Fruit fly (Drosophila melanogaster): ENCODE results near the gene CG12983.
A peak's percentile ranks its signal among the peaks of the same experiment; 100 is the strongest.

Gene CG12983

dm6 chr3L:20921859-20922258, 44.7 kb downstream of the CG12983 start (continued):
- TF ChIP-seq ap (GFP tag; IDR thresholded peaks at IDR 0.05) (no peak), CG8478 (optimal IDR thresholded peaks at IDR 0.05) (no peak), ham (GFP tag; IDR thresholded peaks at IDR 0.05) (no peak), Xbp1 (GFP tag; optimal IDR thresholded peaks at IDR 0.05) (peak; percentile 16), sug (tag; optimal IDR thresholded peaks at IDR 0.05) (no peak), lilli (GFP tag; optimal IDR thresholded peaks at IDR 0.05) (peak; percentile 18), Jarid2 (GFP tag; optimal IDR thresholded peaks at IDR 0.05) (no peak), hb (GFP tag; IDR thresholded peaks at IDR 0.05; ENCODE audit: partially characterized antibody) (no peak), Oli (tag; optimal IDR thresholded peaks at IDR 0.05) (peak; percentile 38), cato (GFP tag; optimal IDR thresholded peaks at IDR 0.05; ENCODE audit: borderline replicate concordance) (no peak), MTF-1 (GFP tag; optimal IDR thresholded peaks at IDR 0.05; ENCODE audit: borderline replicate concordance) (no peak), CHES-1-like (GFP tag; optimal IDR thresholded peaks at IDR 0.05) (no peak), CG4404 (GFP tag; IDR thresholded peaks at IDR 0.05) (no peak), Neu2 (GFP tag; optimal IDR thresholded peaks at IDR 0.05; ENCODE audit: borderline replicate concordance) (no peak), CG3995 (GFP tag; optimal IDR thresholded peaks at IDR 0.05) (no peak), Dad (GFP tag; optimal IDR thresholded peaks at IDR 0.05) (no peak), CG4854 (GFP tag; optimal IDR thresholded peaks at IDR 0.05) (no peak), Sry-β (GFP tag; optimal IDR thresholded peaks at IDR 0.05) (no peak), HHEX (GFP tag; optimal IDR thresholded peaks at IDR 0.05) (no peak), sob (GFP tag; IDR thresholded peaks at IDR 0.05) (no peak), CG9876 (GFP tag; optimal IDR thresholded peaks at IDR 0.05) (no peak), CG31441 (GFP tag; IDR thresholded peaks at IDR 0.05) (0 out of 2 replicates have a peak, but pooled peaks have one; percentile 21), dmrt99B (tag; optimal IDR thresholded peaks at IDR 0.05) (no peak), gt (GFP tag; IDR thresholded peaks at IDR 0.05) (no peak), wor (GFP tag; IDR thresholded peaks at IDR 0.05) (no peak), BtbVII (GFP tag; optimal IDR thresholded peaks at IDR 0.05) (no peak), CG13123 (GFP tag; optimal IDR thresholded peaks at IDR 0.05) (no peak), Drgx (GFP tag; IDR thresholded peaks at IDR 0.05) (no peak), tup (GFP tag; optimal IDR thresholded peaks at IDR 0.05) (no peak), Dref (GFP tag; IDR thresholded peaks at IDR 0.05) (no peak), zfh2 (GFP tag; optimal IDR thresholded peaks at IDR 0.05) (no peak), Rfx (GFP tag; IDR thresholded peaks at IDR 0.05) (no peak), NfI (GFP tag; optimal IDR thresholded peaks at IDR 0.05) (peak; percentile 19), tio (GFP tag; optimal IDR thresholded peaks at IDR 0.05) (no peak), slbo (GFP tag; IDR thresholded peaks at IDR 0.05) (peak; percentile 32), nerfin-2 (GFP tag; IDR thresholded peaks at IDR 0.05; ENCODE audit: partially characterized antibody) (no peak), ranshi (GFP tag; IDR thresholded peaks at IDR 0.05) (no peak), phol (tag; optimal IDR thresholded peaks at IDR 0.05) (peak; percentile 41), CG15269 (tag; optimal IDR thresholded peaks at IDR 0.05) (no peak), unpg (GFP tag; optimal IDR thresholded peaks at IDR 0.05) (peak; percentile 3), fd96Cb (tag; optimal IDR thresholded peaks at IDR 0.05) (peak; percentile 25), MBD-R2 (GFP tag; IDR thresholded peaks at IDR 0.05) (no peak), Poxn (GFP tag; IDR thresholded peaks at IDR 0.05) (no peak), aop (GFP tag; IDR thresholded peaks at IDR 0.05) (no peak), CG18011 (GFP tag; optimal IDR thresholded peaks at IDR 0.05) (no peak), CG11504 (tag; optimal IDR thresholded peaks at IDR 0.05) (peak; percentile 22), da (GFP tag; optimal IDR thresholded peaks at IDR 0.05) (no peak), gfzf (GFP tag; optimal IDR thresholded peaks at IDR 0.05) (no peak), klu (GFP tag; IDR thresholded peaks at IDR 0.05) (no peak), CG12659 (GFP tag; optimal IDR thresholded peaks at IDR 0.05) (no peak), CG10267 (tag; optimal IDR thresholded peaks at IDR 0.05) (no peak), CG30020 (tag; optimal IDR thresholded peaks at IDR 0.05) (no peak)
